Worm (Caenorhabditis elegans): Measurements from ENCODE around the gene F58F9.3.

F58F9.3 gene

DNA sequence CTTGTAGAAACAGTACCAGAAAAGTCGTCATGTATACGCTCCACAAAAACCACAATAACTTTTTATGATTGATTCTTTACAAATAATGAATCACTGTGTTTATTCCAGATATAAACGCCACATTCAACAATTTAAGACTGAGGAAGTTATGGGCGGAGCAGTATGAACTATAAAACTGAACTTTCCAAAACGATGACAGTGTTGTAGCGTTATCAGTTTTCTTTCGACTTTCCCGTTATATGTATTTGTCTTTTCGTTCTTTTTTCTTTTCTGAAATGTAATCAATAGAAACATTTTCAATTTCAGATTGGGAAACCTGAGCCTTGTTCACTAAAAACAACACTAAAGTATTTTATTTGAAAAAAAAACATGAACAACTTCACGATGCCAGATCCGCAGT, 16.0 kb upstream of the F58F9.3 start, which contains the start of gene C49A9.9:
Gene C49A9.9, plus strand, starts transcription at position 307 of the 400 bp plus-strand sequence.
- TF ChIP-seq klf-2 (GFP tag; conservative IDR thresholded peaks at IDR 0.05), result no peak
- no peak for TF ChIP-seq ztf-23 (GFP tag; IDR thresholded peaks at IDR 0.05)
- no peak for TF ChIP-seq ref-1 (GFP tag; conservative IDR thresholded peaks at IDR 0.05)
- no peak for TF ChIP-seq cog-1 (tag; optimal IDR thresholded peaks at IDR 0.05)
- TF ChIP-seq tab-1 (GFP tag; IDR thresholded peaks at IDR 0.05), result no peak
- no peak for TF ChIP-seq med-1 (GFP tag; optimal IDR thresholded peaks at IDR 0.05; ENCODE audit: insufficient read depth)
- TF ChIP-seq T22C8.4 (GFP tag; IDR thresholded peaks at IDR 0.05), result no peak
- no peak for TF ChIP-seq flt-1 (GFP tag; IDR thresholded peaks at IDR 0.05)
- no peak for TF ChIP-seq ztf-29 (GFP tag; IDR thresholded peaks at IDR 0.05)

DNA sequence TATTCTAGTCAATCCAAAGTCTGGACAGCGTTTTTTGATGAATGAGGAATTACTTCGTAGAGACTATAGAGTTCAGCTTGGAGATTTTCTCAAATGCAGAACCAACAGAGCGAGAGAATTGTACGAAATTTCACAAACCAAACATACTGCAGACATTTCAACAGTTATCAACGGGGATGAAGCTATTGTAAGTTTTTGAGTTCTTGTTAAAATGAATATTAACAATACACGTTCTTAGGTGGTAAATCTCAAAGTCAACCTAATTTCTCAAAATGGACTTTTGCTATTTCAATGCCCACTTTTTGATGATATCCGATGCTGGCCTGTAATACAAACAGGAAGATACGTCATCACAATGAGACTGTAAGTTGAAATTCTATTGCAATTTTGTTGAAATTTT, 15.5 kb upstream of the F58F9.3 start:
- no peak for TF ChIP-seq flt-1 (GFP tag; IDR thresholded peaks at IDR 0.05)
- no peak for TF ChIP-seq cog-1 (tag; optimal IDR thresholded peaks at IDR 0.05)
- no peak for TF ChIP-seq klf-2 (GFP tag; conservative IDR thresholded peaks at IDR 0.05)
- TF ChIP-seq tab-1 (GFP tag; IDR thresholded peaks at IDR 0.05), result no peak
- TF ChIP-seq ref-1 (GFP tag; conservative IDR thresholded peaks at IDR 0.05), result no peak
- TF ChIP-seq ztf-29 (GFP tag; IDR thresholded peaks at IDR 0.05), result no peak
- TF ChIP-seq ztf-23 (GFP tag; IDR thresholded peaks at IDR 0.05), result no peak
- TF ChIP-seq med-1 (GFP tag; optimal IDR thresholded peaks at IDR 0.05; ENCODE audit: insufficient read depth), result no peak
- no peak for TF ChIP-seq T22C8.4 (GFP tag; IDR thresholded peaks at IDR 0.05)

DNA sequence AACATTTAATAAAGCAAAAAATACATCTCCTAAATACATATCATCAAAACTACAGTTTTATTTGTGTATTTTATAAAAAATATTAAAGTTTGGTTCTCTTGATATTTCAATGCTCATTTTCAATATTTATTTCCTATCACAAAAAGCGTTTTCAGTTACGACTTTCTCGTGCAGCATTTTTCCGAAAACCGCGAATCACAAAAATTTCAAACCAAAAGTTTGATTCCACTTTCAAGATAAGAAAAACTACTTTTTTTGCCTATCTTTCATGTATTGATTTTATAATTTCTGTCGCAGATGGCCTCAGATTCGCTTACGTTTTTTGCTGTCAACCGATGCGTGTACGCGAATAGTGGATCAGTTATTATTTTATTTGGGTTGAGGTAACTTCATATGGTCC, 13.6 kb upstream of the F58F9.3 start, which contains the start of gene C49A9.4:
Gene C49A9.4, plus strand, starts transcription at position 265 of the 400 bp plus-strand sequence.
- TF ChIP-seq ref-1 (GFP tag; conservative IDR thresholded peaks at IDR 0.05) (no peak), flt-1 (GFP tag; IDR thresholded peaks at IDR 0.05) (no peak), klf-2 (GFP tag; conservative IDR thresholded peaks at IDR 0.05) (no peak), cog-1 (tag; optimal IDR thresholded peaks at IDR 0.05) (no peak), T22C8.4 (GFP tag; IDR thresholded peaks at IDR 0.05) (no peak), ztf-23 (GFP tag; IDR thresholded peaks at IDR 0.05) (no peak), ztf-29 (GFP tag; IDR thresholded peaks at IDR 0.05) (no peak), med-1 (GFP tag; optimal IDR thresholded peaks at IDR 0.05; ENCODE audit: insufficient read depth) (no peak), tab-1 (GFP tag; IDR thresholded peaks at IDR 0.05) (no peak)

DNA sequence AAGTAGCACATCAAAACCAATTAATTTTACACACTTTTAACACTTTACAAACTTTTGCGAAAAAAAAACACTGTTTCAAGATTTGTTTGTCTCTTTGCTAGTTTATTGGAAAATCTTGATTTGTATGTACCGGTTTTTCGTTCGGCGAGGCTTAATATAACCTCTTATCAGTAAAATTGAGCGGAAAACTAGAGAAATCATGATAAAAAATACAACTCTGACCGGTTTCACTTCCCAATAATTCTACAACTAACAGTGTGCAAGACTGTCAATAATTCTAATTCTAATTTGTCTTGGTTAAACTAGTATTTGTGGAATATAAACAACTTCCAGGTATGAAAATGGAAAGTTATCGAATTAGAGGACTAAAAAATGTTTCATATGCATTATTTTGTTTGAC, 11.2 kb upstream of the F58F9.3 start, which contains the start of gene C49A9.3:
Gene C49A9.3, plus strand, starts transcription at position 212 of the 400 bp plus-strand sequence.
- TF ChIP-seq T22C8.4 (GFP tag; IDR thresholded peaks at IDR 0.05) (no peak), ref-1 (GFP tag; conservative IDR thresholded peaks at IDR 0.05) (no peak)

DNA sequence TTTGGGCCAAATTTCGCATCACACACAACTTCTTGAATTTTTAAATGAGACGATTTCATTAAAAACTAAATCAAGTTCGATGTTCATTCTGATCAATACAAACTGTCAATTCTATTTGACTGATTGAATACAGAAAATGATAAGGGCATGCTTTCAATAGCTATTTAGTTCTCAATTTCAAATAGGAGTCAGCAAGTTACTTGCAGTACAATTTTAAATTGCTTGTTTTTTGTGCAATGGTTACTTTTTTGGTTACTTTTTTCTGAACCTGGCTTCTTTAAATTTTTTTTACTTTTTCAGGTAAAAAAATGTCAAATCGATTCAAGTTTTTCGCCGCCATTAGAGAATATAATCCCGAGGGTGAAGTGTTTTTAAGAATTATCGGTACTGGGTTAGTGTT, 7.9 kb upstream of the F58F9.3 start, which contains the start of gene C49A9.2:
Gene C49A9.2, plus strand, starts transcription at position 301 of the 400 bp plus-strand sequence.
- TF ChIP-seq klf-2 (GFP tag; conservative IDR thresholded peaks at IDR 0.05) (no peak), T22C8.4 (GFP tag; IDR thresholded peaks at IDR 0.05) (no peak), flt-1 (GFP tag; IDR thresholded peaks at IDR 0.05) (no peak), med-1 (GFP tag; optimal IDR thresholded peaks at IDR 0.05; ENCODE audit: insufficient read depth) (no peak), ztf-23 (GFP tag; IDR thresholded peaks at IDR 0.05) (no peak), ztf-29 (GFP tag; IDR thresholded peaks at IDR 0.05) (no peak), tab-1 (GFP tag; IDR thresholded peaks at IDR 0.05) (no peak), cog-1 (tag; optimal IDR thresholded peaks at IDR 0.05) (no peak), ref-1 (GFP tag; conservative IDR thresholded peaks at IDR 0.05) (no peak)

DNA sequence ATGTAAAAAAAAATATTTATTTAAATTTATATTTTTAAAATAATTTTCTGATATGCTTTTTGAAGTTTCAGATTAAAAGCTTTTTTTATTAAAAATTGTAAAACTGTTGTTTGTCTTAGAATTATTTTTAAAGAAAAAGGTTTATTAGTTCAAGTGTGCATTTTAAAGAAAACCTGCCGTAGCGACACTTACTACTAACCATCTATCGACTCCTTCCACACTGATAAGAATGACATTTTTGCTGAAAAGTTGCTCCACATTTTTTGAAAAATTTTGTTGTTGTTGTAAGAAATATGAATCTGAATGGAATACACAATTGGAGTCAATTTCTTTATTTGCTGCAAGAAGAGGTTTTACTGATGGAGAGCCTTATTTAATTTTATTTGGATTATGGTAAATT, 5.1 kb upstream of the F58F9.3 start, which contains the start of gene C49A9.1:
Gene C49A9.1, plus strand, starts transcription at position 217 of the 400 bp plus-strand sequence.
- TF ChIP-seq ztf-23 (GFP tag; IDR thresholded peaks at IDR 0.05) (no peak), tab-1 (GFP tag; IDR thresholded peaks at IDR 0.05) (no peak), cog-1 (tag; optimal IDR thresholded peaks at IDR 0.05) (no peak), ztf-29 (GFP tag; IDR thresholded peaks at IDR 0.05) (no peak), flt-1 (GFP tag; IDR thresholded peaks at IDR 0.05) (no peak), ref-1 (GFP tag; conservative IDR thresholded peaks at IDR 0.05) (no peak), med-1 (GFP tag; optimal IDR thresholded peaks at IDR 0.05; ENCODE audit: insufficient read depth) (no peak), T22C8.4 (GFP tag; IDR thresholded peaks at IDR 0.05) (no peak), klf-2 (GFP tag; conservative IDR thresholded peaks at IDR 0.05) (no peak)

DNA sequence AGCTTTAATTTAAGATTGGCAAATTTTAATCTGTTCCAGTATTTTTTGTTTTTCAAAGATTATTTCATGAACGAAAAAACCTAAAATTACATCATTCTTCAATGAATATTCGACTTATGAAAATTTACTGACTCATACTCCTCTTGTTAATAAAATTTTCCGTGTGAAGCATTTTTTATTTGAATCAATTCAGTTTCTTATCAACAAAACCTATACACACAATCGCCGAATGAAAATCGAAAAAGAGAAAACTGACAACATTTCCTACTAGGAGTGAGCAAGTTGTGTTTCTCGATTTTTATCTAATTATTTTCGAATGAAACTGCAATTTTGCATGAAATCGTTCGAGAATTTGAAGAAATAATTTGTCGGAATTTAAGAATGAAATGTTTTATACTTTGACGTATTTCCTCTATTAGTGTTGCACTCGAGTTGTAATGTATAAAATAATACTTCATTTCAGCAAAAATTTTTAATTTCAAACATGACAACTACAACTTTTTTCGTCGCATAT, 2.4 kb upstream of the F58F9.3 start, which contains the start of gene F58F9.4:
Gene F58F9.4, plus strand, starts transcription at position 464 of the 514 bp plus-strand sequence.
- no peak for TF ChIP-seq ztf-29 (GFP tag; IDR thresholded peaks at IDR 0.05)
- no peak for TF ChIP-seq ref-1 (GFP tag; conservative IDR thresholded peaks at IDR 0.05)
- TF ChIP-seq tab-1 (GFP tag; IDR thresholded peaks at IDR 0.05), result no peak
- TF ChIP-seq klf-2 (GFP tag; conservative IDR thresholded peaks at IDR 0.05), result no peak
- TF ChIP-seq ztf-23 (GFP tag; IDR thresholded peaks at IDR 0.05), result no peak
- TF ChIP-seq T22C8.4 (GFP tag; IDR thresholded peaks at IDR 0.05), result no peak
- TF ChIP-seq med-1 (GFP tag; optimal IDR thresholded peaks at IDR 0.05; ENCODE audit: insufficient read depth), result no peak
- TF ChIP-seq flt-1 (GFP tag; IDR thresholded peaks at IDR 0.05), result no peak
- no peak for TF ChIP-seq cog-1 (tag; optimal IDR thresholded peaks at IDR 0.05)

DNA sequence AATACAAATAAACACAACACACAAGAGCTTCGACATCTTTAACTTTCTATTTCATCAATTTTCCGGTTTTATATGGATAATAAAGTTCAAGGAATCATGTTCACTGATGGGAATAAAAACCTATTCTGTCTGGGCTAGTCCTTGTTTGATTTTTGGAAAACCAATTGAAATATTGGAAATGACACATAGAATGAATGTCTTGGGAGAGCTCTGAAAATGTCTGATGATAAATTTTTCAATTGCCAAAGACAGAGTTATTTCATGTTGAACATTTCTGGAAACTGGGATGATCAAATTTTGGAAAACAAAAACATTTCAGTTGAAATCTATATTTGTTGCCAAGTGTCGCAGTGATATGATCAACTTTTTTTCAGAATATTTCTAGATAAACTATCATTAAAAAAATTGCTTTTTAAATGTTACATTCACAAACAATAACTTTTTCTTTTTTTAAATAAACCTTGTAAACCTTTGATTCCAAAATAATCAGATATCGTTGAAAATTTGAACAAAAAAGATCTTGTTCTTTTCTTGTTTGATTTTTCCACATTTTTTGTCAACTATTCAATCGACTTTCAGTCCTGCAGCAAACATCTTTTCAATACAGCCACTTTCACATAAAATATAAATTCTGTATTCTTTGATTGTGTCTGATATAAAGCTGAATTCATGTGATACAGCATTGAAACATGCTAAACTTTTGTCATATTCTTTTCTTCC, 4.6 kb downstream of the F58F9.3 start, which contains the start of the genes F58F9.6 and F58F9.8:
Gene F58F9.6, minus strand, starts transcription at position 101 of the 720 bp plus-strand sequence.
Gene F58F9.8, plus strand, starts transcription at position 670 of the 720 bp plus-strand sequence.
- no peak for TF ChIP-seq cog-1 (tag; optimal IDR thresholded peaks at IDR 0.05)
- no peak for TF ChIP-seq ztf-23 (GFP tag; IDR thresholded peaks at IDR 0.05)
- TF ChIP-seq tab-1 (GFP tag; IDR thresholded peaks at IDR 0.05), result no peak
- TF ChIP-seq ztf-29 (GFP tag; IDR thresholded peaks at IDR 0.05), result no peak
- TF ChIP-seq med-1 (GFP tag; optimal IDR thresholded peaks at IDR 0.05; ENCODE audit: insufficient read depth), result no peak
- no peak for TF ChIP-seq ref-1 (GFP tag; conservative IDR thresholded peaks at IDR 0.05)

DNA sequence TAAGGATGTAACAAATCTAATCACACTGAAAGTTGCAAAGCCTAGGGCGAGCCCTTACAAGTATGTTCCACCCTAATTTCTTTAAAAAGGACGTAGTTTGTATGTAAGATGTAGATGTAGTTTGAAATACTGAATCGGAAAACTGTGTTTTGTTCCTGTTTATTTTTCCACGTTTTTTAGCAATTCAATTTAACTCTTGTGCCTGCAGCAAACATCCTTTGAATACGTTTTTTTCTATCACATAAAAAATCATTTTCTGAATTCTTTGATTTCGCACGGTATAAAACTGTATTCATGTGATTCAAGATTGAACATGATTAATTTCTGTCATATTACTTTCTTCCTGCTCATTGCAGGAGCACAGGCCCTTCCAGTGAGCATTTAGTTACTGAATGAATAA, 7.0 kb downstream of the F58F9.3 start, which contains the start of gene F58F9.9:
Gene F58F9.9, plus strand, starts transcription at position 301 of the 400 bp plus-strand sequence.
- TF ChIP-seq med-1 (GFP tag; optimal IDR thresholded peaks at IDR 0.05; ENCODE audit: insufficient read depth) (no peak), ztf-23 (GFP tag; IDR thresholded peaks at IDR 0.05) (no peak), ref-1 (GFP tag; conservative IDR thresholded peaks at IDR 0.05) (no peak), cog-1 (tag; optimal IDR thresholded peaks at IDR 0.05) (no peak), tab-1 (GFP tag; IDR thresholded peaks at IDR 0.05) (no peak), ztf-29 (GFP tag; IDR thresholded peaks at IDR 0.05) (no peak), klf-2 (GFP tag; conservative IDR thresholded peaks at IDR 0.05) (no peak), T22C8.4 (GFP tag; IDR thresholded peaks at IDR 0.05) (no peak), flt-1 (GFP tag; IDR thresholded peaks at IDR 0.05) (no peak)

All from whole organism, midembryonic.